Fruit fly (Drosophila melanogaster): Measurements from ENCODE around the gene CG12025.

Gene CG12025

DNA sequence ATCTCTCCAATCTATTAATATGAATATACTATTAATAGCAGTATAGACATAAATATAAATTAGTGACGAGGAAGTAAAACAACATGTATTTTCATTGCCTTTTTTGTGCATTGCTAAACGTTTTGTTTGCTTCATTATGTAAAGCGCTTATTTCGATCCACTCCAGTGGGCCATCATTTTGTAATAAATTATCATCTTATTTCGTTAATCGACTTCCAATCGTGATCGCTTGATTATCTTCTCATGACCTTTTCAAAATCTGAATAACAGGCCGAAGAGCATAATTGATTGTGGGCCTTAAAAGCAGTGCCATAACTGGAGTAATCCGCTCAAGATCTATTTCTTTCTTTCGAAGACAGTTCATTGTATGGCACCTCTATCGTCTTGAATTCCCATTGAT lies 47.8 kb upstream of the CG12025 start:
- peak; percentile 72; the same call in 1 of the 2 replicates for TF ChIP-seq Awh (GFP tag; IDR thresholded peaks at IDR 0.05)
- TF ChIP-seq CG2199 (GFP tag; IDR thresholded peaks at IDR 0.05): no peak
- peak; percentile 57 for TF ChIP-seq oc (tag; optimal IDR thresholded peaks at IDR 0.05)
- TF ChIP-seq vvl (GFP tag; IDR thresholded peaks at IDR 0.05): peak; percentile 18; the same call in 1 of the 2 replicates
- TF ChIP-seq Eip74EF (GFP tag; optimal IDR thresholded peaks at IDR 0.05): peak in 1 of 2 experiments; percentile 44
- no peak for TF ChIP-seq CG10209 (GFP tag; optimal IDR thresholded peaks at IDR 0.05)

DNA sequence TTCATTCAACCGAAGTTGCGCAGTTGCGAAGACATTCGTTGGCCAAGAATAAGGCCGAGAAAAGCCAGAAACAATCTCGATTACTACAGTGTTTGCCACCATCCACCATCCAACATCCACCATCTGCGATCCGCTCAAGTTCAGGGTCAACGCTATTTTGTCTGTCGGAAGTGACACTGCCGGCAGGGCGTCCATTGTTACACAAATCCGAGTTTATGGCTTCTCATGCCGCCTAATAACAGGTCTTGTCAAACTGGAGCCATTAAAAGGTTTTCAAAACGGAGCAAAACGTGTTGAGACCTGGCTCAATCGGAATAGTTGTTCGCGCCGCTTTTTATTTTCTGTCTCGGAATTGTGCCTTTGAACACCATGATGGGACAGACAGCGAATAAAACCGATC lies 46.4 kb upstream of the CG12025 start:
- TF ChIP-seq cwo (GFP tag; optimal IDR thresholded peaks at IDR 0.05): peak; percentile 25
- peak in 1 of 2 experiments; percentile 98 for TF ChIP-seq Eip74EF (GFP tag; optimal IDR thresholded peaks at IDR 0.05)
- peak; percentile 35 for TF ChIP-seq B-H2 (GFP tag; optimal IDR thresholded peaks at IDR 0.05)
- peak; percentile 48 for TF ChIP-seq kni (GFP tag; optimal IDR thresholded peaks at IDR 0.05)
- no peak for TF ChIP-seq CG10209 (GFP tag; optimal IDR thresholded peaks at IDR 0.05)
- no peak for TF ChIP-seq ro (GFP tag; IDR thresholded peaks at IDR 0.05)
- TF ChIP-seq CG15269 (tag; optimal IDR thresholded peaks at IDR 0.05): peak; percentile 67
- peak; percentile 98 for TF ChIP-seq abd-A (tag; optimal IDR thresholded peaks at IDR 0.05)
- no peak for TF ChIP-seq CG1602 (GFP tag; optimal IDR thresholded peaks at IDR 0.05)
- TF ChIP-seq CG14667 (GFP tag; IDR thresholded peaks at IDR 0.05): no peak
- no peak for TF ChIP-seq HLH3B (GFP tag; IDR thresholded peaks at IDR 0.05)
- peak; percentile 55 for TF ChIP-seq ftz-f1 (GFP tag; optimal IDR thresholded peaks at IDR 0.05)
- peak; percentile 60 for TF ChIP-seq sd (tag; optimal IDR thresholded peaks at IDR 0.05)
- peak; percentile 10 for TF ChIP-seq CG10543 (GFP tag; optimal IDR thresholded peaks at IDR 0.05)
- TF ChIP-seq CG2199 (GFP tag; IDR thresholded peaks at IDR 0.05): 0 out of 3 replicates have a peak, but pooled peaks have one; percentile 23
- TF ChIP-seq CG9932 (GFP tag; IDR thresholded peaks at IDR 0.05): no peak
- peak; percentile 20 for TF ChIP-seq mirr (GFP tag; optimal IDR thresholded peaks at IDR 0.05)
- peak; percentile 7 for TF ChIP-seq Sox102F (GFP tag; optimal IDR thresholded peaks at IDR 0.05)
- TF ChIP-seq CG12769 (tag; optimal IDR thresholded peaks at IDR 0.05): peak; percentile 53
- TF ChIP-seq BtbVII (GFP tag; optimal IDR thresholded peaks at IDR 0.05): no peak
- TF ChIP-seq chinmo (GFP tag; IDR thresholded peaks at IDR 0.05; ENCODE audit: partially characterized antibody): peak; percentile 96
- TF ChIP-seq oc (tag; optimal IDR thresholded peaks at IDR 0.05): peak; percentile 89
- peak; percentile 5 for TF ChIP-seq pros (GFP tag; optimal IDR thresholded peaks at IDR 0.05)
- peak; percentile 59 for TF ChIP-seq CG13894 (tag; optimal IDR thresholded peaks at IDR 0.05)

DNA sequence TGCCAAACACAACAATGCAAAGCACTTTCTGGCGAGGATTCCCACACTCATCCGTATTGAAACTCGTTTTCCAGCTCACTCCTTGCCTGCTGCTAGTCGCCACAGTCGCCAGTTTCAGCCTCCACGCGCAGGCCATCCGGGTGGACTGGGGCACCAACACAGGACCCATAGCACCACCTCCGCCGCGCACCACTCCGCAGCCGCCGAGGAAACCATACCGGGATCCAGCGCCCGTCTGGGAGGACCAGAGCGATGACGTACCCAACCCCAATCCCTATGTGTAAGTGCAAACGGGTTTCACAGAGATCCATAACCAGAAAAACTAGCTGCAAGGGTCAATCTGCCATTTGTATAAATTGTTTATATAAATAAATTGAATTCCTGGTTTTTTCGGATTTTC lies 44.1 kb upstream of the CG12025 start:
- TF ChIP-seq az2 (GFP tag; optimal IDR thresholded peaks at IDR 0.05) (no peak), nom (GFP tag; optimal IDR thresholded peaks at IDR 0.05) (peak; percentile 42)

DNA sequence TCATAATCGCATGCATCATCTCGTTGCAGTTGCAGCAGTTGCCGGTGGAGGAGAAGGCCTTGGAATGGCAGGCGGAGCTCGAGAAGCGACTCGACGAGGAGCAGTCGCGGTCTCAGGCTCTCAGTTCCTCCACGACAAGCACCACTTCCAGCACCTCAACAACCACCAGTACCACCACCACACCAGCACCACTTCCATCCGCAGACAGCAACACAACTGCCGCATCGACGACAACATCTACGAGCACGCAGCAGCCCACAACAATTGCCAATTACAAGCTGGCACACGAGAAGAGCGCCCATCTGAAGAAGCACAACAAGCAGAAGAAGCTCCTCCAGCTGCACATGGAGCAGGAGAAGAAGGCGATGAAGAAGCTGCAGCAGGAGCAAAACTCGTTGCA lies 42.9 kb upstream of the CG12025 start:
- no peak for TF ChIP-seq CG31441 (GFP tag; IDR thresholded peaks at IDR 0.05)
- TF ChIP-seq nom (GFP tag; optimal IDR thresholded peaks at IDR 0.05): peak; percentile 19

DNA sequence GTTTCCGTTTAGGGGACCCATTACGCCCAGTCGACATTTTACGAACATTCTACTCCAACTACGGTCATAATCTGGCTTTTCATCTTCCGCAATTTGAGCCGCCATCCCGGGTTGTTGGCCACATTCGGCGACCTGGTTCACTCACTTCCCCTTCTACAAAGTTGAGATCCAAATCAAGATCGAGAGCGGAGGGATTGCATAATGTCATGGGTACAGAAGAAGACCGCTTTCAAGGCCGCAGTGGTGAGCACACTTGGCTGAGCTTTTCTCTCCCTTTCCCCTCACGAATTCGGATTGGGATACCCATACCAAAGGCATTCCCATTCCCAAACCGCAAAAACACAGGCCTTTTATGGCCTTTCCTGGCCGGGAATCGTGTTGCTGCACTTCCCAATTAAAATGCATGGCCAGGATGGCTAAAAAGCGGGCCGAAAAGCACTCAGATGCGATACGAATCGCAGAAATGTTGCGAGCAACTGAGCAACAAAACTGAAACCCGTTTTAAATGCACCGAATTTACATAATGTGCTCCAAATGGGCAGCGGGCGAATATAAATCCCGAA lies 37.3 kb upstream of the CG12025 start:
- 0 out of 3 replicates have a peak, but pooled peaks have one; percentile 10 for TF ChIP-seq CG11456 (GFP tag; IDR thresholded peaks at IDR 0.05)
- TF ChIP-seq CG5245 (GFP tag; optimal IDR thresholded peaks at IDR 0.05): no peak
